Worm (Caenorhabditis elegans): ENCODE data around the gene cwp-2.

The cwp-2 gene

ce11 chrV:4801943-4802342 lies 40.5 kb downstream of the cwp-2 start:
- no peak for TF ChIP-seq unc-55 (GFP tag; optimal IDR thresholded peaks at IDR 0.05)
- TF ChIP-seq pax-1 (tag; optimal IDR thresholded peaks at IDR 0.05) = no peak
- TF ChIP-seq che-1 (tag; optimal IDR thresholded peaks at IDR 0.05) = no peak
- TF ChIP-seq ceh-6 (GFP tag; optimal IDR thresholded peaks at IDR 0.05) = no peak
- no peak for TF ChIP-seq hlh-30 (tag; optimal IDR thresholded peaks at IDR 0.05; ENCODE audit: insufficient read depth)
- no peak for TF ChIP-seq ceh-2 (tag; optimal IDR thresholded peaks at IDR 0.05)

- TF ChIP-seq rnt-1 (tag; optimal IDR thresholded peaks at IDR 0.05) (no peak), pros-1 (tag; optimal IDR thresholded peaks at IDR 0.05) (no peak), ref-2 (tag; optimal IDR thresholded peaks at IDR 0.05) (no peak), C08G9.2 (tag; optimal IDR thresholded peaks at IDR 0.05) (no peak), K02D7.2 (tag; optimal IDR thresholded peaks at IDR 0.05) (no peak), ceh-45 (GFP tag; IDR thresholded peaks at IDR 0.05) (no peak)
These were observed 41.6 kb downstream of the cwp-2 start, which contains the start of gene R02F11.1 for ce11 chrV:4800794-4801193. Gene R02F11.1 (plus strand): TSS chrV:4801094.

- TF ChIP-seq lim-6 (tag; optimal IDR thresholded peaks at IDR 0.05) (no peak), fkh-10 (GFP tag; optimal IDR thresholded peaks at IDR 0.05) (no peak), sox-4 (tag; optimal IDR thresholded peaks at IDR 0.05) (no peak), ceh-45 (GFP tag; IDR thresholded peaks at IDR 0.05) (no peak), fkh-6 (tag; optimal IDR thresholded peaks at IDR 0.05) (no peak), pag-3 (tag; optimal IDR thresholded peaks at IDR 0.05; ENCODE audit: borderline replicate concordance) (no peak), ceh-2 (tag; optimal IDR thresholded peaks at IDR 0.05) (no peak), ceh-18 (tag; optimal IDR thresholded peaks at IDR 0.05) (no peak), F13H6.1 (tag; optimal IDR thresholded peaks at IDR 0.05) (no peak), pha-4 (tag; optimal IDR thresholded peaks at IDR 0.05) (no peak), syd-9 (tag; optimal IDR thresholded peaks at IDR 0.05) (no peak), Y22D7AL.16 (tag; optimal IDR thresholded peaks at IDR 0.05) (no peak), unc-86 (tag; optimal IDR thresholded peaks at IDR 0.05) (no peak), ztf-16 (tag; optimal IDR thresholded peaks at IDR 0.05) (no peak), nfya-1 (tag; optimal IDR thresholded peaks at IDR 0.05) (no peak), K02D7.2 (tag; optimal IDR thresholded peaks at IDR 0.05) (no peak), eyg-1 (tag; optimal IDR thresholded peaks at IDR 0.05) (no peak)
These were observed 48.1 kb downstream of the cwp-2 start, which contains the start of gene R02F11.2 for ce11 chrV:4794308-4794707. Gene R02F11.2 (plus strand): TSS chrV:4794599.

Measured in whole organism, late embryonic.